Fruit fly (Drosophila melanogaster) whole organism, embryonic: ENCODE measurements around the gene vvl.

Experiments
- ATbp ChIP-seq: fragments of 200-800 bp; sonication (Bioruptor generic); optimal IDR thresholded peaks from 2 replicates; lab custom pipeline; 2017; ENCODE audit warnings: missing biosample characterization, mild to moderate bottlenecking, missing genetic modification characterization, missing genetic modification reagents
- Abd-B ChIP-seq: fragments of 200-800 bp; sonication (Bioruptor generic); optimal IDR thresholded peaks from 2 replicates; lab custom pipeline; 2018; ENCODE audit warnings: missing biosample characterization, mild to moderate bottlenecking, missing genetic modification characterization, moderate library complexity
- Adf1 ChIP-seq: fragments of 200-800 bp; sonication (Bioruptor generic); IDR thresholded peaks from 2 replicates; pipeline ENCODE4 v1.3.6; 2022; ENCODE audit warnings: missing biosample characterization, missing genetic modification characterization
- Atf-2 ChIP-seq: fragments of 200-800 bp; sonication (Bioruptor generic); optimal IDR thresholded peaks from 2 replicates; lab custom pipeline; 2016; ENCODE audit warnings: missing biosample characterization, missing genetic modification characterization
- CG10209 ChIP-seq: fragments of 200-800 bp; sonication (Bioruptor generic); optimal IDR thresholded peaks from 3 replicates; lab custom pipeline; 2017; ENCODE audit warnings: missing biosample characterization, mild to moderate bottlenecking, missing genetic modification characterization, missing genetic modification reagents
- CG1024 ChIP-seq: fragments of 200-800 bp; sonication (Bioruptor generic); IDR thresholded peaks from 2 replicates; pipeline ENCODE4 v1.3.6; 2022; ENCODE audit warnings: missing biosample characterization, missing genetic modification characterization
- CG12659 ChIP-seq: fragments of 200-800 bp; sonication (Bioruptor generic); optimal IDR thresholded peaks from 3 replicates; lab custom pipeline; 2017; ENCODE audit warnings: mild to moderate bottlenecking, missing biosample characterization, missing genetic modification reagents, missing genetic modification characterization
- CG13424 ChIP-seq: fragments of 200-800 bp; sonication (Bioruptor generic); optimal IDR thresholded peaks from 2 replicates; lab custom pipeline; 2019; ENCODE audit warnings: missing biosample characterization, mild to moderate bottlenecking, missing genetic modification characterization, moderate library complexity
- CG14014 ChIP-seq: fragments of 200-800 bp; sonication (Bioruptor generic); IDR thresholded peaks from 2 replicates; pipeline ENCODE4 v1.3.6; 2022; ENCODE audit warnings: missing biosample characterization, missing genetic modification characterization
- CG17568 ChIP-seq: fragments of 200-800 bp; sonication (Bioruptor generic); optimal IDR thresholded peaks from 2 replicates; lab custom pipeline; 2018; ENCODE audit warnings: missing biosample characterization, mild to moderate bottlenecking, missing genetic modification characterization, moderate library complexity
- CG1832 ChIP-seq: fragments of 200-800 bp; sonication (Bioruptor generic); optimal IDR thresholded peaks from 2 replicates; lab custom pipeline; 2017; ENCODE audit warnings: missing biosample characterization, mild to moderate bottlenecking, missing genetic modification characterization, inconsistent platforms
- CG2116 ChIP-seq: fragments of 200-800 bp; sonication (Bioruptor generic); optimal IDR thresholded peaks from 3 replicates; lab custom pipeline; 2018; ENCODE audit warnings: missing biosample characterization, mild to moderate bottlenecking, missing genetic modification characterization
- CG2712 ChIP-seq: fragments of 200-800 bp; optimal IDR thresholded peaks from 3 replicates; lab custom pipeline; 2019; ENCODE audit warnings: missing biosample characterization, mild to moderate bottlenecking, missing genetic modification characterization, moderate library complexity
- CG31365 ChIP-seq: fragments of 200-800 bp; sonication (Bioruptor generic); optimal IDR thresholded peaks from 2 replicates; lab custom pipeline; 2018; ENCODE audit warnings: missing biosample characterization, mild to moderate bottlenecking, missing genetic modification characterization
- CG32767 ChIP-seq: fragments of 200-800 bp; sonication (Bioruptor generic); IDR thresholded peaks from 2 replicates; pipeline ENCODE4 v1.3.6; 2022; ENCODE audit warnings: missing biosample characterization, missing genetic modification characterization
- CG3281 ChIP-seq: fragments of 200-800 bp; sonication (Bioruptor generic); optimal IDR thresholded peaks from 3 replicates; lab custom pipeline; 2017; ENCODE audit warnings: missing biosample characterization, mild to moderate bottlenecking, missing genetic modification characterization
- CG33213 ChIP-seq: fragments of 200-800 bp; sonication (Bioruptor generic); optimal IDR thresholded peaks from 3 replicates; lab custom pipeline; 2016; ENCODE audit warnings: missing biosample characterization, missing genetic modification characterization
- CG42726 ChIP-seq: fragments of 200-800 bp; sonication (Bioruptor generic); IDR thresholded peaks from 2 replicates; pipeline ENCODE4 v1.3.6; 2022; ENCODE audit warnings: missing biosample characterization, missing genetic modification characterization; ENCODE audit not compliant: partially characterized antibody
- CG5953 ChIP-seq: fragments of 200-800 bp; sonication (Bioruptor generic); IDR thresholded peaks from 2 replicates; pipeline ENCODE4 v1.3.6; 2022; ENCODE audit warnings: missing biosample characterization, missing genetic modification characterization
- CG7745 ChIP-seq: fragments of 200-800 bp; sonication (Bioruptor generic); optimal IDR thresholded peaks from 2 replicates; lab custom pipeline; 2018; ENCODE audit warnings: missing biosample characterization, mild to moderate bottlenecking, missing genetic modification characterization, moderate library complexity
- CG9727 ChIP-seq: fragments of 200-800 bp; sonication (Bioruptor generic); optimal IDR thresholded peaks from 3 replicates; lab custom pipeline; 2017; ENCODE audit warnings: missing biosample characterization, mild to moderate bottlenecking, missing genetic modification characterization
- Eip74EF ChIP-seq, 2 experiments: fragments of 200-800 bp in 1 of 2; fragments of >200 bp in 1 of 2; sonication (Bioruptor generic) in 1 of 2; optimal IDR thresholded peaks; 2 replicates each; lab custom pipeline; 2017 to 2019; ENCODE audit warnings: missing biosample characterization in 2 of 2, missing genetic modification characterization in 2 of 2, mild to moderate bottlenecking in 1 of 2, moderate library complexity in 1 of 2
- NFAT ChIP-seq: fragments of 200-800 bp; sonication (Bioruptor generic); IDR thresholded peaks from 2 replicates; pipeline ENCODE4 v1.3.6; 2022; ENCODE audit warnings: missing biosample characterization, missing genetic modification characterization
- Opbp ChIP-seq: fragments of 200-800 bp; sonication (Bioruptor generic); IDR thresholded peaks from 3 replicates; pipeline ENCODE4 v1.3.6; 2022; ENCODE audit warnings: missing biosample characterization, missing genetic modification characterization; ENCODE audit not compliant: partially characterized antibody
- Ravus ChIP-seq: fragments of 200-800 bp; sonication (Bioruptor generic); IDR thresholded peaks from 2 replicates; pipeline ENCODE4 v1.3.6; 2022; ENCODE audit warnings: missing biosample characterization, missing genetic modification characterization
- Six4 ChIP-seq: fragments of 200-800 bp; sonication (Bioruptor generic); optimal IDR thresholded peaks from 2 replicates; lab custom pipeline; 2016; ENCODE audit warnings: missing biosample characterization, missing genetic modification characterization
- Sry-δ ChIP-seq: fragments of 200-800 bp; sonication (Bioruptor generic); optimal IDR thresholded peaks from 2 replicates; lab custom pipeline; 2016; ENCODE audit warnings: missing biosample characterization, missing genetic modification characterization
- Usf ChIP-seq: fragments of 200-800 bp; sonication (Bioruptor generic); optimal IDR thresholded peaks from 2 replicates; lab custom pipeline; 2017; ENCODE audit warnings: missing genotype, missing biosample characterization, missing genetic modification characterization
- ab ChIP-seq: fragments of 200-800 bp; sonication (Bioruptor generic); optimal IDR thresholded peaks from 2 replicates; lab custom pipeline; 2016; ENCODE audit warnings: missing biosample characterization, missing genetic modification characterization
- al ChIP-seq: fragments of 200-800 bp; sonication (Bioruptor generic); IDR thresholded peaks from 2 replicates; pipeline ENCODE4 v1.3.6; 2022; ENCODE audit warnings: missing biosample characterization, missing genetic modification characterization
- bcd ChIP-seq: fragments of 200-800 bp; sonication (Bioruptor generic); optimal IDR thresholded peaks from 2 replicates; lab custom pipeline; 2017; ENCODE audit warnings: missing biosample characterization, mild to moderate bottlenecking, missing genetic modification characterization
- cato ChIP-seq: fragments of 200-800 bp; sonication (Bioruptor generic); optimal IDR thresholded peaks from 2 replicates; lab custom pipeline; 2016; ENCODE audit warnings: missing biosample characterization, missing genetic modification characterization, borderline replicate concordance
- en ChIP-seq: fragments of 200-800 bp; sonication (Bioruptor generic); optimal IDR thresholded peaks from 2 replicates; lab custom pipeline; 2016; ENCODE audit warnings: missing biosample characterization, missing genetic modification characterization
- ewg ChIP-seq: fragments of 200-800 bp; sonication (Bioruptor generic); optimal IDR thresholded peaks from 3 replicates; lab custom pipeline; 2017; ENCODE audit warnings: mild to moderate bottlenecking, missing biosample characterization, missing genetic modification reagents, missing genetic modification characterization
- ftz-f1 ChIP-seq: fragments of 200-800 bp; sonication (Bioruptor generic); optimal IDR thresholded peaks from 2 replicates; lab custom pipeline; 2016; ENCODE audit warnings: missing biosample characterization, missing genetic modification characterization
- fu2 ChIP-seq: fragments of 200-800 bp; sonication (Bioruptor generic); optimal IDR thresholded peaks from 2 replicates; lab custom pipeline; 2016; ENCODE audit warnings: missing biosample characterization, missing genetic modification characterization
- gce ChIP-seq: fragments of 200-800 bp; sonication (Bioruptor generic); IDR thresholded peaks from 3 replicates; pipeline ENCODE4 v1.3.6; 2022; ENCODE audit warnings: missing biosample characterization, missing genetic modification characterization
- grn ChIP-seq: fragments of 200-800 bp; sonication (Bioruptor generic); optimal IDR thresholded peaks from 3 replicates; lab custom pipeline; 2017; ENCODE audit warnings: missing biosample characterization, missing genetic modification characterization
- gsb-n ChIP-seq: fragments of 200-800 bp; sonication (Bioruptor generic); optimal IDR thresholded peaks from 3 replicates; lab custom pipeline; 2018; ENCODE audit warnings: missing biosample characterization, mild to moderate bottlenecking, missing genetic modification characterization
- lbe ChIP-seq: fragments of 200-800 bp; sonication (Bioruptor generic); optimal IDR thresholded peaks from 2 replicates; lab custom pipeline; 2016; ENCODE audit warnings: missing biosample characterization, mild to moderate bottlenecking, missing genetic modification characterization
- nau ChIP-seq: fragments of 200-800 bp; sonication (Bioruptor generic); optimal IDR thresholded peaks from 3 replicates; lab custom pipeline; 2017; ENCODE audit warnings: missing biosample characterization, mild to moderate bottlenecking, missing genetic modification characterization, missing genetic modification reagents
- onecut ChIP-seq: fragments of 200-800 bp; sonication (Bioruptor generic); IDR thresholded peaks from 2 replicates; pipeline ENCODE4 v1.3.6; 2022; ENCODE audit warnings: missing biosample characterization, missing genetic modification characterization
- prd ChIP-seq, 3 experiments: fragments of >200 bp in 2 of 3; fragments of 200-800 bp in 1 of 3; sonication (Bioruptor generic) in 1 of 3; optimal IDR thresholded peaks in 2 of 3; IDR thresholded peaks in 1 of 3; 2 replicates in 2 of 3; 3 replicates in 1 of 3; pipeline versions ENCODE4 v1.3.6 to Lab custom; 2017 to 2022; ENCODE audit warnings: missing biosample characterization in 1 of 3, missing genetic modification characterization in 1 of 3
- sd ChIP-seq: fragments of 200-800 bp; sonication (Bioruptor generic); optimal IDR thresholded peaks from 3 replicates; lab custom pipeline; 2018; ENCODE audit warnings: missing biosample characterization, mild to moderate bottlenecking, missing genetic modification characterization, moderate library complexity
- sisA ChIP-seq: fragments of 200-800 bp; sonication (Bioruptor generic); IDR thresholded peaks from 2 replicates; pipeline ENCODE4 v1.3.6; 2022; ENCODE audit warnings: missing biosample characterization, missing genetic modification characterization
- sob ChIP-seq: fragments of 200-800 bp; sonication (Bioruptor generic); IDR thresholded peaks from 2 replicates; pipeline ENCODE4 v1.3.6; 2022; ENCODE audit warnings: missing biosample characterization, missing genetic modification characterization
- ssp ChIP-seq: fragments of 200-800 bp; sonication (Bioruptor generic); IDR thresholded peaks from 2 replicates; pipeline ENCODE4 v1.3.6; 2022; ENCODE audit warnings: missing biosample characterization, missing genetic modification characterization
- wek ChIP-seq: fragments of 200-800 bp; sonication (Bioruptor generic); optimal IDR thresholded peaks from 3 replicates; lab custom pipeline; 2018; ENCODE audit warnings: missing biosample characterization, mild to moderate bottlenecking, missing genetic modification characterization, moderate library complexity

vvl gene

dm6 chr3L:6743346-6744165 lies 46.4 kb upstream of the vvl start (continued):
- TF ChIP-seq sisA (no peak), Usf (GFP tag; lab: Kevin White, UChicago) (no peak), wek (peak; percentile 47), Ravus (GFP tag; lab: Robert Waterston, UW) (no peak), NFAT (GFP tag; lab: Robert Waterston, UW) (peak; percentile 65; the same call in 1 of the 2 replicates), prd (optimal IDR thresholded peaks at IDR 0.05; lab: Kevin White, UChicago) (no peak), prd (GFP tag; IDR thresholded peaks at IDR 0.05; lab: Robert Waterston, UW) (no peak), ewg (GFP tag; lab: Kevin White, UChicago) (peak; percentile 18), CG2712 (tag; lab: Kevin White, UChicago) (peak; percentile 16), bcd (peak; percentile 22), al (no peak), Sry-δ (GFP tag; lab: Kevin White, UChicago) (peak; percentile 66), ftz-f1 (GFP tag; lab: Kevin White, UChicago) (peak; percentile 64), ssp (GFP tag; lab: Robert Waterston, UW) (no peak), CG32767 (GFP tag; lab: Robert Waterston, UW) (no peak), Six4 (GFP tag; lab: Kevin White, UChicago) (no peak), lbe (GFP tag; lab: Kevin White, UChicago) (no peak), CG9727 (GFP tag; lab: Kevin White, UChicago) (peak; percentile 66), Abd-B (GFP tag; lab: Kevin White, UChicago) (peak; percentile 26), CG3281 (GFP tag; lab: Kevin White, UChicago) (no peak), CG12659 (GFP tag; lab: Kevin White, UChicago) (peak; percentile 14), ATbp (GFP tag; lab: Kevin White, UChicago) (no peak), CG7745 (tag; lab: Kevin White, UChicago) (no peak), CG1024 (GFP tag; lab: Robert Waterston, UW) (no peak), gce (GFP tag; lab: Robert Waterston, UW) (no peak), fu2 (peak; percentile 44), CG17568 (no peak), sd (tag; lab: Kevin White, UChicago) (peak; percentile 45), CG5953 (no peak), Atf-2 (no peak), Eip74EF (GFP tag; optimal IDR thresholded peaks at IDR 0.05; lab: Kevin White, UChicago) (no peak), CG2116 (GFP tag; lab: Kevin White, UChicago) (peak; percentile 86), CG10209 (GFP tag; lab: Kevin White, UChicago) (peak; percentile 35), CG14014 (GFP tag; lab: Robert Waterston, UW) (peak; percentile 6; the same call in 1 of the 2 replicates), en (GFP tag; lab: Kevin White, UChicago) (no peak), gsb-n (tag; lab: Kevin White, UChicago) (no peak), sob (no peak; the same call in 1 of the 2 replicates), CG42726 (GFP tag; lab: Robert Waterston, UW) (peak; percentile 63; the same call in 1 of the 2 replicates), ab (no peak), CG31365 (tag; lab: Kevin White, UChicago) (no peak), CG13424 (tag; lab: Kevin White, UChicago) (peak; percentile 43), onecut (GFP tag; lab: Robert Waterston, UW) (peak; percentile 9; the same call in 1 of the 2 replicates), CG33213 (GFP tag; lab: Kevin White, UChicago) (no peak), Adf1 (GFP tag; lab: Robert Waterston, UW) (peak; percentile 18; the same call in 1 of the 2 replicates), grn (GFP tag; lab: Kevin White, UChicago) (no peak), cato (no peak), Opbp (GFP tag; lab: Robert Waterston, UW) (peak; percentile 67; the same call in 2 of the 3 replicates), nau (GFP tag; lab: Kevin White, UChicago) (no peak), CG1832 (GFP tag; lab: Kevin White, UChicago) (no peak)
